Fruit fly (Drosophila melanogaster): ENCODE results near the gene CG6462.

DNA sequence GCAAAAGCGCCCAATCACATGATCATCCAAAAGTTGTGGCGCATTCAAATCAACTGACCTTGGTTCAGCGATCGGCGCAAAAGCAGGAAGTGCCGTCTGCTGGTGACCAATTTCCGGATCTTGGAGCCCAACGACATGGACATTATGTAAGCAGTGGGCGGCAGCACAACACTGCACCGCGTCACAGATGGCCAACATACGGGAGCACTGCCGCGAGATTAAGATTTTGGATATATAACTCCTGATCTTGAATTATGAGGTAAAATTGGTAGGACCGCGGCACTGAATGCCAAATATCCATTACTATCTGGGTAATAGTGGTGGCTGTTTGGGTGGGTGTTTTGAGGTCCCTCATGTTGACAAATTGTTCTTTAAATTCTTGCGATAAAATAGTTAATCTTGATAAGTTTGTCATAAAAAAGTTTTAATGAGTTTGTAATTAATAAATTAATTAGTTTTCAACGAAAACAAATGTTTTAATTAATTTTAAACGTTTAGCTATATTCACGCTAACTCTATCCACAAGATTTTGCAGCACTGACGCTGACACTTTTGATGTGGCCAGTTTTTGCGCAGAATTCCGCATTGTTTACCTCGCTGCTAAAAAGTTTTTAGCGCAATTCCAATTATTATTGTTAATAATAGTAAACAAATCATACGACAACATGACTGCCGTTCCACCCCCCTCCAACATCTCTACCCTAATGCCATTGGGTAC is 38.2 kb downstream of the CG6462 start, which contains the start of the genes CG13295 and CG6610:
- no peak for TF ChIP-seq net (GFP tag; optimal IDR thresholded peaks at IDR 0.05)
- TF ChIP-seq Lpt (GFP tag; optimal IDR thresholded peaks at IDR 0.05) = no peak
- no peak for TF ChIP-seq dac (GFP tag; optimal IDR thresholded peaks at IDR 0.05)
- peak; percentile 48 for TF ChIP-seq Smox (GFP tag; optimal IDR thresholded peaks at IDR 0.05)
- TF ChIP-seq fd85E (GFP tag; optimal IDR thresholded peaks at IDR 0.05) = no peak
- peak; percentile 88 for TF ChIP-seq Eip78C (GFP tag)
- no peak for TF ChIP-seq CG4318 (GFP tag; optimal IDR thresholded peaks at IDR 0.05)
- TF ChIP-seq CG6854 (GFP tag; optimal IDR thresholded peaks at IDR 0.05) = no peak
- peak; percentile 57 for TF ChIP-seq CG10631 (GFP tag; optimal IDR thresholded peaks at IDR 0.05)
- no peak for TF ChIP-seq Eip93F (GFP tag; optimal IDR thresholded peaks at IDR 0.05)
- TF ChIP-seq Gug (GFP tag; IDR thresholded peaks at IDR 0.05) = no peak
- TF ChIP-seq svp (GFP tag) = no peak
- peak; percentile 71 for TF ChIP-seq CG3032 (tag; optimal IDR thresholded peaks at IDR 0.05)
